Fruit fly (Drosophila melanogaster) whole organism, embryonic: ENCODE measurements around the gene Lmpt.

Experiments
- CG10147 ChIP-seq: fragments of 200-800 bp; sonication (Bioruptor generic); optimal IDR thresholded peaks from 2 replicates; lab custom pipeline; 2019; ENCODE audit warnings: missing biosample characterization, mild to moderate bottlenecking, missing genetic modification characterization, moderate library complexity
- CG1024 ChIP-seq: fragments of 200-800 bp; sonication (Bioruptor generic); IDR thresholded peaks from 2 replicates; pipeline ENCODE4 v1.3.6; 2022; ENCODE audit warnings: missing biosample characterization, missing genetic modification characterization
- CG11695 ChIP-seq: fragments of 200-800 bp; sonication (Bioruptor generic); IDR thresholded peaks from 3 replicates; pipeline ENCODE4 v1.3.6; 2022; ENCODE audit warnings: missing biosample characterization, missing genetic modification characterization
- CG11723 ChIP-seq: fragments of 200-800 bp; sonication (Bioruptor generic); optimal IDR thresholded peaks from 2 replicates; lab custom pipeline; 2017; ENCODE audit warnings: missing biosample characterization, mild to moderate bottlenecking, missing genetic modification characterization
- CG12104 ChIP-seq: fragments of 200-800 bp; sonication (Bioruptor generic); optimal IDR thresholded peaks from 3 replicates; lab custom pipeline; 2016; ENCODE audit warnings: missing biosample characterization, missing genetic modification characterization
- CG12155 ChIP-seq: fragments of 200-800 bp; sonication (Bioruptor generic); optimal IDR thresholded peaks from 3 replicates; lab custom pipeline; 2016; ENCODE audit warnings: missing biosample characterization, missing genetic modification characterization
- CG12659 ChIP-seq: fragments of 200-800 bp; sonication (Bioruptor generic); optimal IDR thresholded peaks from 3 replicates; lab custom pipeline; 2017; ENCODE audit warnings: mild to moderate bottlenecking, missing biosample characterization, missing genetic modification reagents, missing genetic modification characterization
- CG13287 ChIP-seq: fragments of 200-800 bp; sonication (Bioruptor generic); IDR thresholded peaks from 2 replicates; pipeline ENCODE4 v1.3.6; 2022; ENCODE audit warnings: missing biosample characterization, missing genetic modification characterization; ENCODE audit not compliant: partially characterized antibody
- CG13775 ChIP-seq: fragments of 200-800 bp; sonication (Bioruptor generic); optimal IDR thresholded peaks from 3 replicates; lab custom pipeline; 2017; ENCODE audit warnings: missing biosample characterization, mild to moderate bottlenecking, missing genetic modification characterization
- CG1647 ChIP-seq: fragments of 200-800 bp; sonication (Bioruptor generic); optimal IDR thresholded peaks from 3 replicates; lab custom pipeline; 2016; ENCODE audit warnings: missing biosample characterization, missing genetic modification characterization
- CG1832 ChIP-seq: fragments of 200-800 bp; sonication (Bioruptor generic); optimal IDR thresholded peaks from 2 replicates; lab custom pipeline; 2017; ENCODE audit warnings: missing biosample characterization, mild to moderate bottlenecking, missing genetic modification characterization, inconsistent platforms
- CG2129 ChIP-seq: fragments of 200-800 bp; sonication (Bioruptor generic); IDR thresholded peaks from 2 replicates; pipeline ENCODE4 v1.3.6; 2022; ENCODE audit warnings: missing biosample characterization, missing genetic modification characterization; ENCODE audit not compliant: partially characterized antibody
- CG2712 ChIP-seq: fragments of 200-800 bp; optimal IDR thresholded peaks from 3 replicates; lab custom pipeline; 2019; ENCODE audit warnings: missing biosample characterization, mild to moderate bottlenecking, missing genetic modification characterization, moderate library complexity
- CG31388 ChIP-seq: fragments of 200-800 bp; sonication (Bioruptor generic); optimal IDR thresholded peaks from 2 replicates; lab custom pipeline; 2016; ENCODE audit warnings: missing biosample characterization, missing genetic modification characterization
- CG32532 ChIP-seq: fragments of 200-800 bp; sonication (Bioruptor generic); IDR thresholded peaks from 2 replicates; pipeline ENCODE4 v1.3.6; 2022; ENCODE audit warnings: missing biosample characterization, missing genetic modification characterization
- CG3281 ChIP-seq: fragments of 200-800 bp; sonication (Bioruptor generic); optimal IDR thresholded peaks from 3 replicates; lab custom pipeline; 2017; ENCODE audit warnings: missing biosample characterization, mild to moderate bottlenecking, missing genetic modification characterization
- CG33557 ChIP-seq: fragments of 200-800 bp; sonication (Bioruptor generic); optimal IDR thresholded peaks from 2 replicates; lab custom pipeline; 2019; ENCODE audit warnings: missing biosample characterization, mild to moderate bottlenecking, missing genetic modification characterization, moderate library complexity
- CG3995 ChIP-seq: fragments of 200-800 bp; sonication (Bioruptor generic); optimal IDR thresholded peaks from 3 replicates; lab custom pipeline; 2016; ENCODE audit warnings: missing biosample characterization, missing genetic modification characterization
- CG5180 ChIP-seq: fragments of 200-800 bp; sonication (Bioruptor generic); optimal IDR thresholded peaks from 3 replicates; lab custom pipeline; 2017; ENCODE audit warnings: missing biosample characterization, missing genetic modification characterization, mild to moderate bottlenecking, moderate library complexity, missing genetic modification reagents
- CG6254 ChIP-seq: fragments of 200-800 bp; sonication (Bioruptor generic); optimal IDR thresholded peaks from 3 replicates; lab custom pipeline; 2017; ENCODE audit warnings: mild to moderate bottlenecking, missing biosample characterization, missing genetic modification reagents, missing genetic modification characterization
- CG7556 ChIP-seq: fragments of 200-800 bp; sonication (Bioruptor generic); optimal IDR thresholded peaks from 2 replicates; lab custom pipeline; 2017; ENCODE audit warnings: missing biosample characterization, mild to moderate bottlenecking, missing genetic modification characterization
- CG7745 ChIP-seq: fragments of 200-800 bp; sonication (Bioruptor generic); optimal IDR thresholded peaks from 2 replicates; lab custom pipeline; 2018; ENCODE audit warnings: missing biosample characterization, mild to moderate bottlenecking, missing genetic modification characterization, moderate library complexity
- CG8765 ChIP-seq: fragments of 200-800 bp; sonication (Bioruptor generic); IDR thresholded peaks from 2 replicates; pipeline ENCODE4 v1.3.6; 2022; ENCODE audit warnings: missing biosample characterization, missing genetic modification characterization
- Dfd ChIP-seq, 2 experiments: fragments of >200 bp; optimal IDR thresholded peaks; 2 replicates each; lab custom pipeline; 2017; ENCODE audit warnings: missing biosample characterization in 2 of 2, missing genetic modification characterization in 2 of 2
- Dp ChIP-seq: fragments of 200-800 bp; sonication (Bioruptor generic); optimal IDR thresholded peaks from 2 replicates; lab custom pipeline; 2018; ENCODE audit warnings: missing biosample characterization, mild to moderate bottlenecking, missing genetic modification characterization, moderate library complexity
- E2f1 ChIP-seq: fragments of 200-800 bp; sonication (Bioruptor generic); IDR thresholded peaks from 2 replicates; pipeline ENCODE4 v1.3.6; 2022; ENCODE audit warnings: missing biosample characterization, missing genetic modification characterization
- Elba2 ChIP-seq: fragments of 200-800 bp; sonication (Bioruptor generic); optimal IDR thresholded peaks from 3 replicates; lab custom pipeline; 2016; ENCODE audit warnings: missing biosample characterization, missing genetic modification characterization
- Ets65A ChIP-seq: fragments of 200-800 bp; sonication (Bioruptor generic); peaks from one replicate; lab custom pipeline; 2016; ENCODE audit warnings: missing biosample characterization, missing genetic modification characterization
- GATAe ChIP-seq: fragments of 200-800 bp; sonication (Bioruptor generic); conservative IDR thresholded peaks from 2 replicates; pipeline ENCODE4 v1.3.6; 2022; ENCODE audit warnings: missing biosample characterization, missing genetic modification characterization
- HLH3B ChIP-seq: fragments of 200-800 bp; sonication (Bioruptor generic); IDR thresholded peaks from 2 replicates; pipeline ENCODE4 v1.3.6; 2022; ENCODE audit warnings: missing biosample characterization, missing genetic modification characterization
- HmgD ChIP-seq: fragments of 200-800 bp; sonication (Bioruptor generic); optimal IDR thresholded peaks from 3 replicates; lab custom pipeline; 2016; ENCODE audit warnings: missing biosample characterization, missing genetic modification characterization
- Hsf ChIP-seq: fragments of 200-800 bp; sonication (Bioruptor generic); optimal IDR thresholded peaks from 3 replicates; lab custom pipeline; 2016; ENCODE audit warnings: missing biosample characterization, missing genetic modification characterization
- NK7.1 ChIP-seq: fragments of 200-800 bp; sonication (Bioruptor generic); optimal IDR thresholded peaks from 3 replicates; lab custom pipeline; 2016; ENCODE audit warnings: missing biosample characterization, missing genetic modification characterization
- Usf ChIP-seq: fragments of 200-800 bp; sonication (Bioruptor generic); optimal IDR thresholded peaks from 2 replicates; lab custom pipeline; 2017; ENCODE audit warnings: missing genotype, missing biosample characterization, missing genetic modification characterization
- ab ChIP-seq: fragments of 200-800 bp; sonication (Bioruptor generic); optimal IDR thresholded peaks from 2 replicates; lab custom pipeline; 2016; ENCODE audit warnings: missing biosample characterization, missing genetic modification characterization
- ap ChIP-seq: fragments of 200-800 bp; sonication (Bioruptor generic); IDR thresholded peaks from 2 replicates; pipeline ENCODE4 v1.3.6; 2022; ENCODE audit warnings: missing biosample characterization, missing genetic modification characterization
- bsh ChIP-seq, 2 experiments: fragments of 200-800 bp; sonication (Bioruptor generic); optimal IDR thresholded peaks; 2 replicates each; lab custom pipeline; 2017 to 2018; ENCODE audit warnings: mild to moderate bottlenecking in 2 of 2, missing biosample characterization in 2 of 2, missing genetic modification characterization in 2 of 2, moderate library complexity in 1 of 2
- cg ChIP-seq: fragments of 200-800 bp; sonication (Bioruptor generic); optimal IDR thresholded peaks from 3 replicates; lab custom pipeline; 2019; ENCODE audit warnings: missing biosample characterization, mild to moderate bottlenecking, missing genetic modification characterization, moderate library complexity
- chn ChIP-seq: fragments of 200-800 bp; sonication (Bioruptor generic); optimal IDR thresholded peaks from 2 replicates; lab custom pipeline; 2016; ENCODE audit warnings: missing biosample characterization, missing genetic modification characterization
- disco-r ChIP-seq: fragments of 200-800 bp; sonication (Bioruptor generic); optimal IDR thresholded peaks from 2 replicates; lab custom pipeline; 2016; ENCODE audit warnings: missing biosample characterization, missing genetic modification characterization
- exex ChIP-seq: fragments of 200-800 bp; sonication (Bioruptor generic); optimal IDR thresholded peaks from 4 replicates; lab custom pipeline; 2018; ENCODE audit warnings: missing biosample characterization, mild to moderate bottlenecking, missing genetic modification characterization, moderate library complexity
- fu2 ChIP-seq: fragments of 200-800 bp; sonication (Bioruptor generic); optimal IDR thresholded peaks from 2 replicates; lab custom pipeline; 2016; ENCODE audit warnings: missing biosample characterization, missing genetic modification characterization
- gro ChIP-seq: fragments of 200-800 bp; sonication (Bioruptor generic); optimal IDR thresholded peaks from 2 replicates; lab custom pipeline; 2016; ENCODE audit warnings: missing biosample characterization, missing genetic modification characterization
- inv ChIP-seq: fragments of 200-800 bp; sonication (Bioruptor generic); IDR thresholded peaks from 2 replicates; pipeline ENCODE4 v1.3.6; 2022; ENCODE audit warnings: missing biosample characterization, missing genetic modification characterization; ENCODE audit not compliant: partially characterized antibody
- luna ChIP-seq: fragments of 200-800 bp; sonication (Bioruptor generic); optimal IDR thresholded peaks from 2 replicates; lab custom pipeline; 2016; ENCODE audit warnings: missing biosample characterization, missing genetic modification characterization
- run ChIP-seq: fragments of 200-800 bp; sonication (Bioruptor generic); optimal IDR thresholded peaks from 3 replicates; lab custom pipeline; 2018; ENCODE audit warnings: missing biosample characterization, mild to moderate bottlenecking, missing genetic modification characterization
- seq ChIP-seq: fragments of 200-800 bp; sonication (Bioruptor generic); IDR thresholded peaks from 2 replicates; pipeline ENCODE4 v1.3.6; 2022; ENCODE audit warnings: missing biosample characterization, missing genetic modification characterization
- sisA ChIP-seq: fragments of 200-800 bp; sonication (Bioruptor generic); IDR thresholded peaks from 2 replicates; pipeline ENCODE4 v1.3.6; 2022; ENCODE audit warnings: missing biosample characterization, missing genetic modification characterization
- sna ChIP-seq: fragments of 200-800 bp; sonication (Bioruptor generic); IDR thresholded peaks from 2 replicates; pipeline ENCODE4 v1.3.6; 2022; ENCODE audit warnings: missing biosample characterization, missing genetic modification characterization; ENCODE audit not compliant: partially characterized antibody
- stwl ChIP-seq: fragments of 200-800 bp; sonication (Bioruptor generic); optimal IDR thresholded peaks from 3 replicates; lab custom pipeline; 2018; ENCODE audit warnings: missing biosample characterization, mild to moderate bottlenecking, missing genetic modification characterization, moderate library complexity
- trh ChIP-seq: fragments of 200-800 bp; sonication (Bioruptor generic); optimal IDR thresholded peaks from 2 replicates; lab custom pipeline; 2016; ENCODE audit warnings: missing biosample characterization, missing genetic modification characterization
- unpg ChIP-seq: fragments of 200-800 bp; sonication (Bioruptor generic); optimal IDR thresholded peaks from 3 replicates; lab custom pipeline; 2018; ENCODE audit warnings: missing biosample characterization, mild to moderate bottlenecking, missing genetic modification characterization, moderate library complexity

Gene Lmpt

DNA sequence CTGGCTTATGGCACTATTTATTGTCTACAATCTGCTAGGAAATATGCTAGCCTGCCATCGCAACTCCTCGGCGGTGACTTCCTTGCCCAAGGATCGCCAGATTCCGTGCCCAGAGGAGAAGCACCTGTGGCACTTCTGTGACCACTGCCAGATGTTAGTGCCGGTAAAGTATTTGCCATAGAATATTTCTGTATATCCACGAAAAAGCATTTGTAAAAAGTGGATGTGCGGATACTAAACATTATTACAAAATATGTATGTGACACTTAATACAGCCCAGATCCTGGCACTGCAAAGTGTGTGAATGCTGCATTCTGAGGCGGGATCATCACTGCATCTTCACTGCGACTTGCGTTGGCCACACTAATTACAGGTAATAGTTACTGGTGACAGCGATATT lies 4.2 kb upstream of the Lmpt start (continued):
- no peak for TF ChIP-seq seq
- TF ChIP-seq cg (GFP tag; lab: Kevin White, UChicago) = no peak
- TF ChIP-seq fu2 (GFP tag; lab: Kevin White, UChicago) = no peak
- no peak for TF ChIP-seq CG3281 (GFP tag; lab: Kevin White, UChicago)
- TF ChIP-seq NK7.1 (GFP tag; lab: Kevin White, UChicago) = no peak
- TF ChIP-seq gro = no peak
- no peak for TF ChIP-seq run (tag; lab: Kevin White, UChicago)
- no peak for TF ChIP-seq CG33557 (GFP tag; lab: Kevin White, UChicago)
- TF ChIP-seq CG5180 (GFP tag; lab: Kevin White, UChicago) = no peak
- TF ChIP-seq CG13775 (GFP tag; lab: Kevin White, UChicago) = no peak
- no peak for TF ChIP-seq sisA (GFP tag; lab: Robert Waterston, UW)
- TF ChIP-seq CG2129 (GFP tag; lab: Robert Waterston, UW) = no peak
- TF ChIP-seq CG13287 (GFP tag; lab: Robert Waterston, UW) = no peak
- no peak for TF ChIP-seq sna (GFP tag; lab: Robert Waterston, UW)
- TF ChIP-seq CG12155 (GFP tag; lab: Kevin White, UChicago) = no peak
- TF ChIP-seq CG6254 (GFP tag; lab: Kevin White, UChicago) = no peak
- TF ChIP-seq CG2712 (tag; lab: Kevin White, UChicago) = no peak
- no peak for TF ChIP-seq CG7556 (GFP tag; lab: Kevin White, UChicago)
- TF ChIP-seq CG31388 = no peak
- TF ChIP-seq CG7745 (tag; lab: Kevin White, UChicago) = no peak
- no peak for TF ChIP-seq luna (GFP tag; lab: Kevin White, UChicago)
- no peak for TF ChIP-seq CG10147 (GFP tag; lab: Kevin White, UChicago)
- TF ChIP-seq ab (GFP tag; lab: Kevin White, UChicago) = no peak
- TF ChIP-seq disco-r (GFP tag; lab: Kevin White, UChicago) = no peak
- TF ChIP-seq CG12659 (GFP tag; lab: Kevin White, UChicago) = no peak
- no peak for TF ChIP-seq E2f1 (GFP tag; lab: Robert Waterston, UW)
- TF ChIP-seq CG8765 (GFP tag; lab: Robert Waterston, UW) = no peak
- no peak for TF ChIP-seq bsh (GFP tag; optimal IDR thresholded peaks at IDR 0.05; lab: Kevin White, UChicago)
- TF ChIP-seq ap = no peak
- peak; percentile 50 for TF ChIP-seq Elba2
- TF ChIP-seq CG11695 (GFP tag; lab: Robert Waterston, UW) = no peak
- TF ChIP-seq CG3995 (GFP tag; lab: Kevin White, UChicago) = peak; percentile 30
- TF ChIP-seq GATAe (GFP tag; lab: Robert Waterston, UW) = no peak
- no peak for TF ChIP-seq CG11723 (GFP tag; lab: Kevin White, UChicago)
- TF ChIP-seq trh (GFP tag; lab: Kevin White, UChicago) = no peak
- TF ChIP-seq Dfd (GFP tag; optimal IDR thresholded peaks at IDR 0.05; lab: Kevin White, UChicago) = peak in 1 of 2 experiments; percentile 89
- TF ChIP-seq unpg (GFP tag; lab: Kevin White, UChicago) = no peak
- TF ChIP-seq Usf = no peak
- no peak for TF ChIP-seq CG32532 (GFP tag; lab: Robert Waterston, UW)
- 0 out of 2 replicates have a peak, but pooled peaks have one; percentile 49 for TF ChIP-seq CG1024 (GFP tag; lab: Robert Waterston, UW)
- TF ChIP-seq CG1647 = no peak
- no peak for TF ChIP-seq CG1832 (GFP tag; lab: Kevin White, UChicago)
- TF ChIP-seq Hsf (GFP tag; lab: Kevin White, UChicago) = no peak
- no peak for TF ChIP-seq HmgD (GFP tag; lab: Kevin White, UChicago)
- no peak for TF ChIP-seq exex (tag; lab: Kevin White, UChicago)
- TF ChIP-seq CG12104 (GFP tag; lab: Kevin White, UChicago) = no peak
- no peak for TF ChIP-seq Ets65A (GFP tag; lab: Kevin White, UChicago)
- peak; percentile 74 for TF ChIP-seq stwl (tag; lab: Kevin White, UChicago)
- no peak for TF ChIP-seq inv
- TF ChIP-seq HLH3B (GFP tag; lab: Robert Waterston, UW) = no peak
- no peak for TF ChIP-seq Dp (GFP tag; lab: Kevin White, UChicago)
- TF ChIP-seq chn (GFP tag; lab: Kevin White, UChicago) = no peak
